Worm (Caenorhabditis elegans) whole organism, young adult: ENCODE results near the gene F38B2.3.

ENCODE experiments used
- B0336.3 ChIP-seq: fragments of 200-800 bp; sonication (Bioruptor generic); IDR thresholded peaks from 2 replicates; pipeline ENCODE4 v1.3.6; 2022; ENCODE audit warnings: missing genetic modification characterization, missing compliant biosample characterization
- F33H1.4 ChIP-seq: fragments of 200-800 bp; sonication (Bioruptor generic); IDR thresholded peaks from 2 replicates; pipeline ENCODE4 v1.3.6; 2022; ENCODE audit warnings: missing genetic modification reagents, missing genetic modification characterization, missing compliant biosample characterization
- F39B2.1 ChIP-seq: fragments of 200-800 bp; sonication (Bioruptor generic); IDR thresholded peaks from 2 replicates; pipeline ENCODE4 v1.3.6; 2022; ENCODE audit warnings: missing genetic modification reagents, missing genetic modification characterization, missing compliant biosample characterization
- F52B5.7 ChIP-seq: sonication (generic microtip); optimal IDR thresholded peaks from 2 replicates; lab custom pipeline; 2016; ENCODE audit warnings: mild to moderate bottlenecking, missing genetic modification characterization, missing compliant biosample characterization
- F57C9.4 ChIP-seq: sonication (generic microtip); optimal IDR thresholded peaks from 2 replicates; lab custom pipeline; 2017; ENCODE audit warnings: mild to moderate bottlenecking, missing genetic modification characterization, missing compliant biosample characterization
- T07F8.4 ChIP-seq: sonication (generic microtip); optimal IDR thresholded peaks from 2 replicates; lab custom pipeline; 2016; ENCODE audit warnings: mild to moderate bottlenecking, missing genetic modification characterization, moderate library complexity, missing compliant biosample characterization
- T26A5.8 ChIP-seq: sonication (generic microtip); optimal IDR thresholded peaks from 2 replicates; lab custom pipeline; 2016; ENCODE audit warnings: missing genetic modification characterization, missing compliant biosample characterization
- Y56A3A.18 ChIP-seq: fragments of 200-800 bp; sonication (Bioruptor generic); IDR thresholded peaks from 2 replicates; pipeline ENCODE4 v1.3.6; 2022; ENCODE audit warnings: missing genetic modification reagents, missing genetic modification characterization, missing compliant biosample characterization
- Y79H2A.3 ChIP-seq: fragments of 200-800 bp; sonication (Bioruptor generic); conservative IDR thresholded peaks from 2 replicates; pipeline ENCODE4 v1.3.6; 2022; ENCODE audit warnings: missing genetic modification reagents, missing genetic modification characterization, missing compliant biosample characterization
- aptf-2 ChIP-seq: fragments of 200-800 bp; sonication (Bioruptor generic); conservative IDR thresholded peaks from 2 replicates; pipeline ENCODE4 v1.3.6; 2022; ENCODE audit warnings: missing genetic modification reagents, missing genetic modification characterization, missing compliant biosample characterization
- bed-2 ChIP-seq: fragments of 200-800 bp; sonication (Bioruptor generic); IDR thresholded peaks from 2 replicates; pipeline ENCODE4 v1.3.6; 2022; ENCODE audit warnings: missing genetic modification reagents, missing genetic modification characterization, missing compliant biosample characterization
- cebp-1 ChIP-seq, 2 experiments: fragments of 200-800 bp in 1 of 2; sonication (Bioruptor generic) in 1 of 2; sonication (generic microtip) in 1 of 2; IDR thresholded peaks in 1 of 2; optimal IDR thresholded peaks in 1 of 2; 2 replicates each; pipeline versions ENCODE4 v1.3.6 to Lab custom; 2017 to 2022; ENCODE audit warnings: missing compliant biosample characterization in 2 of 2, missing genetic modification characterization in 2 of 2, mild to moderate bottlenecking in 1 of 2, missing genetic modification reagents in 1 of 2, moderate library complexity in 1 of 2
- ceh-40 ChIP-seq: fragments of 200-800 bp; sonication (Bioruptor generic); IDR thresholded peaks from 2 replicates; pipeline ENCODE4 v1.3.6; 2022; ENCODE audit warnings: missing genetic modification characterization, missing compliant biosample characterization
- die-1 ChIP-seq: sonication (generic microtip); optimal IDR thresholded peaks from 2 replicates; lab custom pipeline; 2016; ENCODE audit warnings: missing genotype, mild to moderate bottlenecking, missing genetic modification characterization, missing compliant biosample characterization
- dox-1 ChIP-seq: fragments of 200-800 bp; sonication (Bioruptor generic); IDR thresholded peaks from 2 replicates; pipeline ENCODE4 v1.3.6; 2022; ENCODE audit warnings: missing genetic modification reagents, missing genetic modification characterization, missing compliant biosample characterization
- efl-1 ChIP-seq: fragments of 150-350 bp; optimal IDR thresholded peaks from 2 replicates; lab custom pipeline; 2014; ENCODE audit warnings: missing biosample characterization, missing genetic modification reagents, missing genetic modification characterization
- egl-44 ChIP-seq: fragments of 200-800 bp; sonication (Bioruptor generic); IDR thresholded peaks from 2 replicates; pipeline ENCODE4 v1.3.6; 2022; ENCODE audit warnings: missing genetic modification reagents, missing genetic modification characterization, missing compliant biosample characterization
- ets-4 ChIP-seq: fragments of 200-800 bp; sonication (Bioruptor generic); optimal IDR thresholded peaks from 2 replicates; lab custom pipeline; 2018; ENCODE audit warnings: mild to moderate bottlenecking, missing genetic modification characterization, missing compliant biosample characterization
- fkh-3 ChIP-seq: sonication (generic microtip); optimal IDR thresholded peaks from 2 replicates; lab custom pipeline; 2016; ENCODE audit warnings: mild to moderate bottlenecking, missing genetic modification characterization, missing compliant biosample characterization
- hlh-12 ChIP-seq: sonication (generic microtip); optimal IDR thresholded peaks from 2 replicates; lab custom pipeline; 2016; ENCODE audit warnings: missing genetic modification characterization, missing compliant biosample characterization
- hlh-26 ChIP-seq: fragments of 200-800 bp; sonication (Bioruptor generic); conservative IDR thresholded peaks from 2 replicates; pipeline ENCODE4 v1.3.6; 2022; ENCODE audit warnings: missing genetic modification reagents, missing genetic modification characterization, missing compliant biosample characterization
- hsf-1 ChIP-seq: fragments of 200-800 bp; sonication (Bioruptor generic); IDR thresholded peaks from 2 replicates; pipeline ENCODE4 v1.3.6; 2022; ENCODE audit warnings: missing genetic modification reagents, missing genetic modification characterization, missing compliant biosample characterization
- lir-1 ChIP-seq: fragments of 200-800 bp; sonication (Bioruptor generic); conservative IDR thresholded peaks from 2 replicates; pipeline ENCODE4 v1.3.6; 2022; ENCODE audit warnings: missing genetic modification reagents, missing genetic modification characterization, missing compliant biosample characterization
- lsl-1 ChIP-seq: fragments of 200-800 bp; sonication (Bioruptor generic); optimal IDR thresholded peaks from 2 replicates; lab custom pipeline; 2018; ENCODE audit warnings: mild to moderate bottlenecking, missing genetic modification characterization, moderate library complexity, missing compliant biosample characterization
- nfya-1 ChIP-seq: sonication (generic microtip); optimal IDR thresholded peaks from 2 replicates; lab custom pipeline; 2017; ENCODE audit warnings: antibody characterized with exemption, missing compliant biosample characterization, missing genetic modification characterization, borderline replicate concordance; ENCODE audit not compliant: insufficient read depth
- nfyb-1 ChIP-seq: fragments of 200-800 bp; sonication (Bioruptor generic); IDR thresholded peaks from 2 replicates; pipeline ENCODE4 v1.3.6; 2022; ENCODE audit warnings: missing genetic modification reagents, missing genetic modification characterization, missing compliant biosample characterization
- nhr-120 ChIP-seq: fragments of 200-800 bp; sonication (Bioruptor generic); IDR thresholded peaks from 2 replicates; pipeline ENCODE4 v1.3.6; 2022; ENCODE audit warnings: missing genetic modification characterization, missing compliant biosample characterization
- nhr-90 ChIP-seq: sonication (generic microtip); optimal IDR thresholded peaks from 2 replicates; lab custom pipeline; 2016; ENCODE audit warnings: missing genotype, mild to moderate bottlenecking, missing genetic modification characterization, missing compliant biosample characterization
- pbrm-1 ChIP-seq: fragments of 200-800 bp; sonication (Bioruptor generic); IDR thresholded peaks from 2 replicates; pipeline ENCODE4 v1.3.6; 2022; ENCODE audit warnings: missing genetic modification reagents, missing genetic modification characterization, missing compliant biosample characterization
- rec-8 ChIP-seq, 2 experiments: sonication (generic microtip); optimal IDR thresholded peaks; 2 replicates each; lab custom pipeline; 2016; ENCODE audit warnings: mild to moderate bottlenecking in 2 of 2, missing genetic modification characterization in 2 of 2, missing genetic modification reagents in 2 of 2, missing genotype in 2 of 2, missing biosample characterization in 1 of 2, missing compliant biosample characterization in 1 of 2, moderate library complexity in 1 of 2
- sptf-2 ChIP-seq: fragments of 200-800 bp; sonication (Bioruptor generic); optimal IDR thresholded peaks from 2 replicates; lab custom pipeline; 2018; ENCODE audit warnings: mild to moderate bottlenecking, missing genetic modification characterization, missing compliant biosample characterization
- unc-130 ChIP-seq: sonication (generic microtip); optimal IDR thresholded peaks from 2 replicates; lab custom pipeline; 2016; ENCODE audit warnings: missing genetic modification reagents, missing genetic modification characterization, missing compliant biosample characterization
- unc-62 ChIP-seq: fragments of 150-350 bp; optimal IDR thresholded peaks from 2 replicates; lab custom pipeline; 2014; ENCODE audit warnings: missing biosample characterization, missing genetic modification reagents, missing genetic modification characterization
- ztf-26 ChIP-seq: sonication (generic microtip); optimal IDR thresholded peaks from 2 replicates; lab custom pipeline; 2017; ENCODE audit warnings: missing genetic modification characterization, missing compliant biosample characterization

F38B2.3 gene

ce11 chrX:11286246-11286645 lies at the start of gene F38B2.3:
Gene F38B2.3, minus strand, starts transcription at chrX:11286346.
- TF ChIP-seq nfya-1 (no peak), cebp-1 (GFP tag; IDR thresholded peaks at IDR 0.05; lab: Robert Waterston, UW) (no peak), cebp-1 (tag; optimal IDR thresholded peaks at IDR 0.05; lab: Kevin White, UChicago) (no peak), die-1 (no peak), bed-2 (GFP tag; lab: Robert Waterston, UW) (no peak), hlh-26 (GFP tag; lab: Robert Waterston, UW) (no peak), F52B5.7 (no peak), sptf-2 (no peak), unc-62 (GFP tag; lab: Kevin White, UChicago) (no peak), hlh-12 (tag; lab: Kevin White, UChicago) (no peak), dox-1 (GFP tag; lab: Robert Waterston, UW) (no peak), F33H1.4 (GFP tag; lab: Robert Waterston, UW) (no peak), fkh-3 (tag; lab: Kevin White, UChicago) (no peak), egl-44 (no peak), Y79H2A.3 (GFP tag; lab: Robert Waterston, UW) (no peak)
- TF ChIP-seq, all 124 proteins: peak for 0

- no peak for TF ChIP-seq lir-1
- no peak for TF ChIP-seq bed-2 (GFP tag; lab: Robert Waterston, UW)
- TF ChIP-seq nhr-120 (GFP tag; lab: Robert Waterston, UW), result no peak
- TF ChIP-seq B0336.3, result no peak
Observed at ce11 chrX:11329424-11329823, 43.3 kb upstream of the F38B2.3 start, which contains the start of gene npr-9. Gene npr-9, plus strand, starts transcription at chrX:11329724.

- TF ChIP-seq F57C9.4 (tag; lab: Kevin White, UChicago) (no peak), lsl-1 (GFP tag; lab: Kevin White, UChicago) (no peak), ets-4 (GFP tag; lab: Kevin White, UChicago) (no peak), hsf-1 (GFP tag; lab: Robert Waterston, UW) (no peak), F33H1.4 (GFP tag; lab: Robert Waterston, UW) (no peak), ceh-40 (GFP tag; lab: Robert Waterston, UW) (no peak), pbrm-1 (GFP tag; lab: Robert Waterston, UW) (no peak), efl-1 (GFP tag; lab: Kevin White, UChicago) (no peak), T07F8.4 (tag; lab: Kevin White, UChicago) (no peak), Y56A3A.18 (GFP tag; lab: Robert Waterston, UW) (no peak), sptf-2 (no peak), unc-130 (GFP tag; lab: Kevin White, UChicago) (no peak), rec-8 (tag; optimal IDR thresholded peaks at IDR 0.05; lab: Kevin White, UChicago) (no peak), nhr-90 (tag; lab: Kevin White, UChicago) (no peak), ztf-26 (tag; lab: Kevin White, UChicago) (no peak), hlh-26 (GFP tag; lab: Robert Waterston, UW) (no peak), T26A5.8 (no peak), nfyb-1 (GFP tag; lab: Robert Waterston, UW) (no peak), F52B5.7 (no peak), aptf-2 (no peak)
Observed at ce11 chrX:11328710-11329109, 42.6 kb upstream of the F38B2.3 start.

ce11 chrX:11326827-11327226 lies 40.7 kb upstream of the F38B2.3 start, which contains the start of gene ZK455.5:
Gene ZK455.5, minus strand, starts transcription at chrX:11326927.
- TF ChIP-seq F39B2.1 (GFP tag; lab: Robert Waterston, UW), result no peak
- TF ChIP-seq ets-4 (GFP tag; lab: Kevin White, UChicago), result no peak
